Fruit fly (Drosophila melanogaster) whole organism, prepupa: ENCODE measurements around the gene RapGAP1.
A peak's percentile ranks its signal among the peaks of the same experiment; 100 is the strongest.

Source experiments
- Blimp-1 ChIP-seq: fragments of 200-800 bp; sonication (Bioruptor generic); optimal IDR thresholded peaks from 3 replicates; lab custom pipeline; 2017; ENCODE audit warnings: missing biosample characterization, missing genetic modification characterization, mild to moderate bottlenecking, moderate library complexity, missing genetic modification reagents
- CG10669 ChIP-seq: fragments of 200-800 bp; sonication (Bioruptor generic); optimal IDR thresholded peaks from 3 replicates; lab custom pipeline; 2018; ENCODE audit warnings: missing biosample characterization, mild to moderate bottlenecking, missing genetic modification characterization, moderate library complexity
- CG34406 ChIP-seq: fragments of 200-800 bp; sonication (Bioruptor generic); optimal IDR thresholded peaks from 3 replicates; lab custom pipeline; 2016; ENCODE audit warnings: missing biosample characterization, missing genetic modification characterization
- Met ChIP-seq: fragments of 200-800 bp; sonication (Bioruptor generic); optimal IDR thresholded peaks from 3 replicates; lab custom pipeline; 2016; ENCODE audit warnings: missing biosample characterization, missing genetic modification characterization
- fd59A ChIP-seq: fragments of 200-800 bp; sonication (Bioruptor generic); optimal IDR thresholded peaks from 2 replicates; lab custom pipeline; 2017; ENCODE audit warnings: missing biosample characterization, mild to moderate bottlenecking, missing genetic modification characterization, missing genetic modification reagents
- lz ChIP-seq: fragments of 200-800 bp; sonication (Bioruptor generic); optimal IDR thresholded peaks from 3 replicates; lab custom pipeline; 2016; ENCODE audit warnings: missing biosample characterization, missing genetic modification characterization
- salr ChIP-seq, 2 experiments: fragments of 200-800 bp; sonication (Bioruptor generic); optimal IDR thresholded peaks; 3 replicates each; lab custom pipeline; 2016 to 2018; ENCODE audit warnings: missing biosample characterization in 2 of 2, missing genetic modification characterization in 2 of 2, mild to moderate bottlenecking in 1 of 2
- svp ChIP-seq: fragments of 200-800 bp; sonication (Bioruptor generic); peaks from one replicate; lab custom pipeline; 2016; ENCODE audit warnings: missing biosample characterization, missing genetic modification characterization

dm6 chr2L:7466304-7466703 lies 112.5 kb downstream of the RapGAP1 start, which contains the start of gene CG6055:
- TF ChIP-seq lz (GFP tag; lab: Kevin White, UChicago): no peak
- peak; percentile 17 to 30 for TF ChIP-seq salr (GFP tag; optimal IDR thresholded peaks at IDR 0.05; lab: Kevin White, UChicago)
- no peak for TF ChIP-seq Met
- TF ChIP-seq CG34406: no peak
- TF ChIP-seq CG10669 (GFP tag; lab: Kevin White, UChicago): no peak
- no peak for TF ChIP-seq fd59A (GFP tag; lab: Kevin White, UChicago)
- TF ChIP-seq Blimp-1 (GFP tag; lab: Kevin White, UChicago): no peak
- no peak for TF ChIP-seq svp (GFP tag; lab: Kevin White, UChicago)
